Worm (Caenorhabditis elegans) whole organism, L1 larva: ENCODE results near the gene T10D4.1.

ENCODE experiments used
- C16A3.4 ChIP-seq: fragments of 150-350 bp; optimal IDR thresholded peaks from 2 replicates; lab custom pipeline; 2014; ENCODE audit warnings: missing biosample characterization, missing genetic modification characterization
- F16B12.6 ChIP-seq: fragments of 150-350 bp; optimal IDR thresholded peaks from 2 replicates; lab custom pipeline; 2014; ENCODE audit warnings: missing biosample characterization, missing genetic modification characterization
- aha-1 ChIP-seq: fragments of 150-350 bp; optimal IDR thresholded peaks from 2 replicates; lab custom pipeline; 2014; ENCODE audit warnings: missing biosample characterization, missing genetic modification characterization
- alr-1 ChIP-seq: fragments of 200-800 bp; sonication (Bioruptor generic); optimal IDR thresholded peaks from 2 replicates; lab custom pipeline; 2018; ENCODE audit warnings: borderline replicate concordance, mild to moderate bottlenecking, missing genetic modification characterization, missing compliant biosample characterization
- aly-2 ChIP-seq: fragments of 150-350 bp; optimal IDR thresholded peaks from 2 replicates; lab custom pipeline; 2014; ENCODE audit warnings: missing biosample characterization, missing genetic modification characterization
- ama-1 ChIP-seq: fragments of 150-350 bp; optimal IDR thresholded peaks from 2 replicates; lab custom pipeline; 2014
- ceh-63 ChIP-seq: fragments of 200-800 bp; sonication (Bioruptor generic); optimal IDR thresholded peaks from 2 replicates; lab custom pipeline; 2018; ENCODE audit warnings: mild to moderate bottlenecking, missing genetic modification characterization, missing compliant biosample characterization
- ceh-8 ChIP-seq: fragments of 200-800 bp; sonication (Bioruptor generic); optimal IDR thresholded peaks from 2 replicates; lab custom pipeline; 2018; ENCODE audit warnings: mild to moderate bottlenecking, missing genetic modification characterization, moderate library complexity, missing compliant biosample characterization
- ceh-82 ChIP-seq, 3 experiments: fragments of 150-350 bp in 1 of 3; sonication (generic microtip) in 2 of 3; optimal IDR thresholded peaks; 2 replicates each; lab custom pipeline; 2014 to 2017; ENCODE audit warnings: missing biosample characterization in 3 of 3, missing genetic modification characterization in 3 of 3
- ces-1 ChIP-seq: fragments of 150-350 bp; optimal IDR thresholded peaks from 2 replicates; lab custom pipeline; 2014; ENCODE audit warnings: missing biosample characterization, missing genetic modification reagents, missing genetic modification characterization
- dpl-1 ChIP-seq, 3 experiments: fragments of 150-350 bp in 2 of 3; sonication (generic microtip) in 1 of 3; optimal IDR thresholded peaks; 2 replicates each; lab custom pipeline; 2014 to 2017; ENCODE audit warnings: missing biosample characterization in 3 of 3, missing genetic modification characterization in 3 of 3, missing genetic modification reagents in 3 of 3
- efl-1 ChIP-seq, 4 experiments: fragments of 150-350 bp; optimal IDR thresholded peaks in 3 of 4; peaks in 1 of 4; 1 replicate in 1 of 4; 2 replicates in 3 of 4; lab custom pipeline; 2014; ENCODE audit warnings: missing biosample characterization in 2 of 4, missing genetic modification characterization in 2 of 4, missing genetic modification reagents in 2 of 4
- egl-13 ChIP-seq: sonication (generic microtip); optimal IDR thresholded peaks from 2 replicates; lab custom pipeline; 2016; ENCODE audit warnings: missing genotype, missing genetic modification reagents, missing genetic modification characterization, missing compliant biosample characterization
- egl-27 ChIP-seq, 2 experiments: fragments of 150-350 bp in 1 of 2; sonication (generic microtip); optimal IDR thresholded peaks; 3 replicates each; lab custom pipeline; 2017 to 2018; ENCODE audit warnings: missing biosample characterization in 2 of 2, missing genetic modification characterization in 2 of 2, missing genetic modification reagents in 2 of 2
- elt-2 ChIP-seq: sonication (generic microtip); optimal IDR thresholded peaks from 2 replicates; lab custom pipeline; 2016; ENCODE audit warnings: missing genetic modification characterization, mild to moderate bottlenecking, inconsistent platforms, missing compliant biosample characterization, missing genetic modification reagents
- fkh-10 ChIP-seq: sonication (generic microtip); optimal IDR thresholded peaks from 2 replicates; lab custom pipeline; 2017; ENCODE audit warnings: missing biosample characterization, missing genetic modification reagents, missing genetic modification characterization
- fkh-8 ChIP-seq: sonication (generic microtip); optimal IDR thresholded peaks from 2 replicates; lab custom pipeline; 2016; ENCODE audit warnings: mild to moderate bottlenecking, missing genetic modification characterization, missing compliant biosample characterization
- grh-1 ChIP-seq: fragments of 200-800 bp; sonication (Bioruptor generic); IDR thresholded peaks from 2 replicates; pipeline ENCODE4 v1.3.6; 2022; ENCODE audit warnings: missing genetic modification reagents, missing genetic modification characterization, missing compliant biosample characterization
- hlh-17 ChIP-seq: fragments of 200-800 bp; sonication (Bioruptor generic); optimal IDR thresholded peaks from 2 replicates; lab custom pipeline; 2018; ENCODE audit warnings: missing genetic modification characterization, mild to moderate bottlenecking, missing compliant biosample characterization, moderate library complexity, borderline replicate concordance
- hlh-4 ChIP-seq: sonication (generic microtip); optimal IDR thresholded peaks from 2 replicates; lab custom pipeline; 2016; ENCODE audit warnings: mild to moderate bottlenecking, missing genetic modification characterization, missing compliant biosample characterization
- lin-13 ChIP-seq: fragments of 150-350 bp; optimal IDR thresholded peaks from 2 replicates; lab custom pipeline; 2014; ENCODE audit warnings: missing biosample characterization, missing genetic modification reagents, missing genetic modification characterization
- lin-35 ChIP-seq, 2 experiments: fragments of 150-350 bp; optimal IDR thresholded peaks; 2 replicates each; lab custom pipeline; 2014; ENCODE audit warnings: missing biosample characterization in 2 of 2, missing genetic modification characterization in 2 of 2, missing genetic modification reagents in 2 of 2
- lsy-2 ChIP-seq, 2 experiments: fragments of 150-350 bp; optimal IDR thresholded peaks; 2 replicates each; lab custom pipeline; 2014; ENCODE audit warnings: missing biosample characterization in 2 of 2, missing genetic modification characterization in 2 of 2
- mep-1 ChIP-seq: fragments of 150-350 bp; optimal IDR thresholded peaks from 2 replicates; lab custom pipeline; 2014; ENCODE audit warnings: missing biosample characterization, missing genetic modification characterization
- nhr-19 ChIP-seq: fragments of 200-800 bp; sonication (Bioruptor generic); conservative IDR thresholded peaks from 2 replicates; pipeline ENCODE4 v1.3.6; 2022; ENCODE audit warnings: missing genetic modification characterization, missing compliant biosample characterization
- nhr-28 ChIP-seq: fragments of 150-350 bp; optimal IDR thresholded peaks from 2 replicates; lab custom pipeline; 2014; ENCODE audit warnings: missing biosample characterization, missing genetic modification characterization
- nhr-71 ChIP-seq: sonication (generic microtip); optimal IDR thresholded peaks from 2 replicates; lab custom pipeline; 2016; ENCODE audit warnings: mild to moderate bottlenecking, missing genetic modification characterization, moderate library complexity, missing compliant biosample characterization
- nhr-76 ChIP-seq: sonication (generic microtip); optimal IDR thresholded peaks from 2 replicates; lab custom pipeline; 2017; ENCODE audit warnings: missing biosample characterization, missing genetic modification characterization
- pqm-1 ChIP-seq: sonication (generic microtip); optimal IDR thresholded peaks from 3 replicates; lab custom pipeline; 2017; ENCODE audit warnings: missing biosample characterization, missing genetic modification characterization
- rnt-1 ChIP-seq: sonication (generic microtip); optimal IDR thresholded peaks from 2 replicates; lab custom pipeline; 2016; ENCODE audit warnings: mild to moderate bottlenecking, missing genetic modification characterization, moderate library complexity, missing compliant biosample characterization
- snpc-4 ChIP-seq: fragments of 150-350 bp; optimal IDR thresholded peaks from 2 replicates; lab custom pipeline; 2014; ENCODE audit warnings: missing biosample characterization, missing genetic modification characterization
- snu-23 ChIP-seq: sonication (generic microtip); optimal IDR thresholded peaks from 2 replicates; lab custom pipeline; 2016; ENCODE audit warnings: missing genetic modification characterization, missing compliant biosample characterization
- tbx-2 ChIP-seq: sonication (generic microtip); optimal IDR thresholded peaks from 2 replicates; lab custom pipeline; 2016; ENCODE audit warnings: missing genetic modification characterization, missing compliant biosample characterization
- tlp-1 ChIP-seq: fragments of 150-350 bp; optimal IDR thresholded peaks from 2 replicates; lab custom pipeline; 2014; ENCODE audit warnings: missing biosample characterization, missing genetic modification characterization
- unc-30 ChIP-seq: sonication (generic microtip); optimal IDR thresholded peaks from 2 replicates; lab custom pipeline; 2017; ENCODE audit warnings: missing biosample characterization, missing genetic modification characterization
- ztf-11 ChIP-seq, 2 experiments: sonication (generic microtip); optimal IDR thresholded peaks; 2 replicates each; lab custom pipeline; 2016 to 2017; ENCODE audit warnings: missing genetic modification characterization in 2 of 2, missing biosample characterization in 1 of 2, missing compliant biosample characterization in 1 of 2

T10D4.1 gene

ce11 chrII:3117471-3117870, 32.5 kb upstream of the T10D4.1 start, which contains the start of gene T10D4.7:
Gene T10D4.7 (plus strand): TSS chrII:3117771.
- TF ChIP-seq egl-13 (tag; lab: Kevin White, UChicago): no peak
- no peak for TF ChIP-seq nhr-76 (tag; lab: Kevin White, UChicago)

- no peak for TF ChIP-seq ztf-11 (tag; optimal IDR thresholded peaks at IDR 0.05; lab: Kevin White, UChicago)
- peak; percentile 80 for TF ChIP-seq F16B12.6 (tag; lab: Kevin White, UChicago)
- no peak for TF ChIP-seq hlh-4 (tag; lab: Kevin White, UChicago)
- no peak for TF ChIP-seq aha-1 (tag; lab: Kevin White, UChicago)
- TF ChIP-seq ceh-63: no peak
- no peak for TF ChIP-seq lin-13 (GFP tag; lab: Kevin White, UChicago)
- no peak for TF ChIP-seq fkh-8 (tag; lab: Kevin White, UChicago)
- TF ChIP-seq rnt-1 (tag; lab: Kevin White, UChicago): peak; percentile 22
- TF ChIP-seq unc-30 (tag; lab: Kevin White, UChicago): no peak
- peak; percentile 51 to 67 for TF ChIP-seq efl-1 (optimal IDR thresholded peaks at IDR 0.05; lab: Kevin White, UChicago)
- TF ChIP-seq efl-1 (GFP tag; optimal IDR thresholded peaks at IDR 0.05 in 1 of 2; lab: Kevin White, UChicago): peak in 1 of 2 experiments; percentile 45
- peak; percentile 44 for TF ChIP-seq snu-23 (GFP tag; lab: Kevin White, UChicago)
- peak in 1 of 2 experiments; percentile 40 for TF ChIP-seq lsy-2 (tag; optimal IDR thresholded peaks at IDR 0.05; lab: Kevin White, UChicago)
- TF ChIP-seq mep-1 (tag; lab: Kevin White, UChicago): peak; percentile 34
- peak in 1 of 3 experiments; percentile 19 for TF ChIP-seq ceh-82 (tag; optimal IDR thresholded peaks at IDR 0.05; lab: Kevin White, UChicago)
- TF ChIP-seq C16A3.4 (tag; lab: Kevin White, UChicago): no peak
- TF ChIP-seq nhr-19 (GFP tag; lab: Robert Waterston, UW): 0 out of 2 replicates have a peak, but pooled peaks have one; percentile 9
- TF ChIP-seq dpl-1 (GFP tag; optimal IDR thresholded peaks at IDR 0.05; lab: Kevin White, UChicago): peak; percentile 17 to 51 (median 18)
- peak; percentile 46 to 63 for TF ChIP-seq lin-35 (GFP tag; optimal IDR thresholded peaks at IDR 0.05; lab: Kevin White, UChicago)
- peak; percentile 37 for TF ChIP-seq tbx-2 (tag; lab: Kevin White, UChicago)
Measured at ce11 chrII:3118907-3119382, 31.0 kb upstream of the T10D4.1 start, which contains the start of gene T10D4.6. Gene T10D4.6 (plus strand): TSS chrII:3119332.

DNA sequence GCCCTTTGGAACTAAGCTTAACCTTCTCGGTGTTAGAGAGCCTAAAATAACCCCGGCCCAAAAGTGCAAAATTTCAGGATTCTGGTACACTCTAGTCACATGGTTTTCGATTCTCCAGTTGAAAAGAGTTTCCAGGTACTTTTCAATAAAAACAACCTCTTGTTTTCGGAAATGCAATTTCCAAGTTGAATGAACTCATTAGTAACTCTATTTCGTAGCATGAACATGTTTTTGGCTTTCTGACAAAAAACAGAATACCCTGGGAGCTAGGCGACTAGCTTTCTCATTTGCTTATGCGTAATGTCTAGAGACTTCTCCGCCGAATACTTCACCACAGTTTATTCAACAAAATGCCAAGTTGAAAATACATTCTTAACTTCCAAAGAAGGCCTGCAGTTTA, 26.7 kb upstream of the T10D4.1 start, which contains the start of gene srh-71:
TSS of gene srh-71 (plus strand) at position 301 of the 400 bp plus-strand sequence.
- TF ChIP-seq grh-1 (GFP tag; lab: Robert Waterston, UW) (no peak), snpc-4 (tag; lab: Kevin White, UChicago) (no peak), lin-13 (GFP tag; lab: Kevin White, UChicago) (no peak), nhr-28 (tag; lab: Kevin White, UChicago) (no peak)

ce11 chrII:3126341-3126740, 23.6 kb upstream of the T10D4.1 start, which contains the start of gene ins-19:
Gene ins-19 (minus strand): TSS chrII:3126441.
- TF ChIP-seq ces-1 (GFP tag; lab: Kevin White, UChicago): no peak
- TF ChIP-seq aha-1 (tag; lab: Kevin White, UChicago): no peak
- TF ChIP-seq aly-2: no peak
- no peak for TF ChIP-seq pqm-1 (tag; lab: Kevin White, UChicago)
- TF ChIP-seq ztf-11 (tag; optimal IDR thresholded peaks at IDR 0.05; lab: Kevin White, UChicago): no peak
- TF ChIP-seq egl-27 (tag; optimal IDR thresholded peaks at IDR 0.05; lab: Kevin White, UChicago): no peak
- no peak for TF ChIP-seq nhr-71 (tag; lab: Kevin White, UChicago)
- no peak for TF ChIP-seq alr-1 (tag; lab: Kevin White, UChicago)
- TF ChIP-seq mep-1 (tag; lab: Kevin White, UChicago): no peak
- TF ChIP-seq hlh-17 (GFP tag; lab: Kevin White, UChicago): no peak
- no peak for TF ChIP-seq elt-2
- no peak for TF ChIP-seq tlp-1 (tag; lab: Kevin White, UChicago)
- no peak for TF ChIP-seq ama-1 (lab: Kevin White, UChicago)
- TF ChIP-seq ceh-8 (GFP tag; lab: Kevin White, UChicago): no peak
- TF ChIP-seq lin-13 (GFP tag; lab: Kevin White, UChicago): no peak
- no peak for TF ChIP-seq fkh-10 (GFP tag; lab: Kevin White, UChicago)
- TF ChIP-seq nhr-28 (tag; lab: Kevin White, UChicago): no peak
